Worm (Caenorhabditis elegans) whole organism, L2 larva: ENCODE data around the gene Y110A2AL.2.

ENCODE experiments used
- F13H6.1 ChIP-seq: sonication (generic microtip); optimal IDR thresholded peaks from 2 replicates; lab custom pipeline; 2016; ENCODE audit warnings: missing genetic modification characterization, missing compliant biosample characterization
- alr-1 ChIP-seq: fragments of 150-350 bp; optimal IDR thresholded peaks from 2 replicates; lab custom pipeline; 2014; ENCODE audit warnings: missing biosample characterization, missing genetic modification characterization
- aly-2 ChIP-seq: fragments of 150-350 bp; optimal IDR thresholded peaks from 2 replicates; lab custom pipeline; 2014; ENCODE audit warnings: missing biosample characterization, missing genetic modification characterization
- ama-1 ChIP-seq: fragments of 150-350 bp; optimal IDR thresholded peaks from 2 replicates; lab custom pipeline; 2018; ENCODE audit warnings: inconsistent platforms
- blmp-1 ChIP-seq: sonication (generic microtip); optimal IDR thresholded peaks from 2 replicates; lab custom pipeline; 2017; ENCODE audit warnings: missing genetic modification characterization, mild to moderate bottlenecking, missing compliant biosample characterization, antibody characterized with exemption, moderate library complexity; ENCODE audit not compliant: insufficient read depth
- crh-2 ChIP-seq: sonication (generic microtip); optimal IDR thresholded peaks from 2 replicates; lab custom pipeline; 2017; ENCODE audit warnings: missing biosample characterization, missing genetic modification characterization
- egl-27 ChIP-seq: sonication (generic microtip); optimal IDR thresholded peaks from 3 replicates; lab custom pipeline; 2017; ENCODE audit warnings: missing biosample characterization, missing genetic modification reagents, missing genetic modification characterization
- lin-11 ChIP-seq: fragments of 150-350 bp; sonication (generic microtip); optimal IDR thresholded peaks from 2 replicates; lab custom pipeline; 2014; ENCODE audit warnings: missing biosample characterization, missing genetic modification characterization, inconsistent platforms, mixed read lengths
- lin-13 ChIP-seq: fragments of 150-350 bp; optimal IDR thresholded peaks from 2 replicates; lab custom pipeline; 2014; ENCODE audit warnings: missing biosample characterization, missing genetic modification reagents, missing genetic modification characterization
- mdl-1 ChIP-seq, 2 experiments: fragments of 150-350 bp in 1 of 2; sonication (generic microtip) in 1 of 2; optimal IDR thresholded peaks; 2 replicates each; lab custom pipeline; 2017; ENCODE audit warnings: missing biosample characterization in 2 of 2, missing genetic modification characterization in 2 of 2
- unc-62 ChIP-seq: fragments of 150-350 bp; optimal IDR thresholded peaks from 2 replicates; lab custom pipeline; 2014; ENCODE audit warnings: missing biosample characterization, missing genetic modification reagents, missing genetic modification characterization
- zag-1 ChIP-seq: fragments of 150-350 bp; optimal IDR thresholded peaks from 2 replicates; lab custom pipeline; 2014; ENCODE audit warnings: missing biosample characterization, missing genetic modification characterization

DNA sequence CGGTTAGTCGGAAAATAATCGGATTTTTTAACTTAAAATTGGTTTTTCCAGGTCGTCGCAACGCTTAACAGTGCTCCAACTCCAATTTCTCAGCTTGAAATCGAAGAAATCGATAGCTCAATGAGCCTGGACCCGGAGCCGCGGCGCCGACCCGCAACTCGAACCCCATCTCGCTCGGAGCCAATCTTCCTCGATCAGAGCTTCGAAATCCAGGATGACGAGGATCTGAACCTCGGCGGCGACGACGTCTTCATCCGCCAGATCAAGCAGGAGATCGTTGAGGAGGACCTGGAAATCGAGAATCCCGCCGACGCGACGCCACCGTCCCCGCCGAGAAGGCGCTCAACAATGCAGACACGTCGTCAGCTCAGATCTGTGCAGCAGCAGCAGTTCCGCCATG is 52.4 kb downstream of the Y110A2AL.2 start:
- TF ChIP-seq egl-27, result no peak
- no peak for TF ChIP-seq F13H6.1 (tag; lab: Kevin White, UChicago)
- TF ChIP-seq ama-1 (lab: Kevin White, UChicago), result no peak
- TF ChIP-seq crh-2, result no peak
- no peak for TF ChIP-seq mdl-1 (tag; optimal IDR thresholded peaks at IDR 0.05; lab: Kevin White, UChicago)
- TF ChIP-seq aly-2 (tag; lab: Kevin White, UChicago), result no peak
- TF ChIP-seq unc-62, result no peak
- no peak for TF ChIP-seq lin-13 (GFP tag; lab: Kevin White, UChicago)
- TF ChIP-seq alr-1 (tag; lab: Kevin White, UChicago), result no peak
- TF ChIP-seq zag-1 (tag; lab: Kevin White, UChicago), result no peak
- TF ChIP-seq lin-11, result no peak
- TF ChIP-seq blmp-1 (tag; lab: Kevin White, UChicago), result no peak
